Worm (Caenorhabditis elegans) whole organism, L4/young adult: ENCODE data around the gene srw-76.

Experiments
- W03F9.2 ChIP-seq: fragments of 150-350 bp; optimal IDR thresholded peaks from 2 replicates; lab custom pipeline; 2014; ENCODE audit warnings: missing biosample characterization, missing genetic modification characterization
- dao-5 ChIP-seq: sonication (generic microtip); optimal IDR thresholded peaks from 2 replicates; lab custom pipeline; 2016; ENCODE audit warnings: missing genotype, missing genetic modification characterization, moderate library complexity, missing compliant biosample characterization
- him-1 ChIP-seq: sonication (generic microtip); optimal IDR thresholded peaks from 2 replicates; lab custom pipeline; 2016; ENCODE audit warnings: missing genotype, missing genetic modification reagents, missing genetic modification characterization, missing compliant biosample characterization

DNA sequence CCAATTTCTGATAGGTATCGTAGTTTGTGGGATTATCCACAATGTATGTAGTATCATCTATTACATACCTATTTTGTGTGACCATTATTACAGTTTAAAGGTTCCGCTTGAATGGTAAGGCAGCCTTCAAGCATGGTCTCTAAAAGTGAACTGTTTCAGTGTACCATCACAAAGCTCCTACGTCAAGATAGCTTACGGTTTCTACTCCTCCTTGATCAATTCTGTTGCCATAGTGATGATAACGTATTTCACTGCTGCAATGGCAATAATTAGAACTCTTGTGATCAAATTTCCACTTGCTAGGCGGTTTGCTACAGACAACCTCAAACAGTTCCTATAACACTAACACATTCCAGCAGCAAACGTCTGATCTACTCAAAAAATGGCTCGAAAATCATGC lies 45.3 kb upstream of the srw-76 start:
- TF ChIP-seq him-1 (tag; lab: Kevin White, UChicago) (no peak), dao-5 (tag; lab: Kevin White, UChicago) (no peak), W03F9.2 (tag; lab: Kevin White, UChicago) (no peak)
